Worm (Caenorhabditis elegans) whole organism, early embryonic: ENCODE data around the gene acc-1.

ENCODE experiments used
- B0310.2 ChIP-seq: sonication (generic microtip); optimal IDR thresholded peaks from 2 replicates; lab custom pipeline; 2016; ENCODE audit warnings: mild to moderate bottlenecking, missing genetic modification characterization, missing compliant biosample characterization
- ama-1 ChIP-seq: fragments of 150-350 bp; optimal IDR thresholded peaks from 2 replicates; lab custom pipeline; 2014
- ceh-13 ChIP-seq: fragments of 200-800 bp; sonication (Bioruptor generic); optimal IDR thresholded peaks from 2 replicates; lab custom pipeline; 2018; ENCODE audit warnings: mild to moderate bottlenecking, missing genetic modification characterization, missing compliant biosample characterization
- ceh-36 ChIP-seq: sonication (generic microtip); optimal IDR thresholded peaks from 2 replicates; lab custom pipeline; 2016; ENCODE audit warnings: missing genetic modification characterization, inconsistent platforms, missing compliant biosample characterization
- flt-1 ChIP-seq: fragments of 200-800 bp; sonication (Bioruptor generic); IDR thresholded peaks from 2 replicates; pipeline ENCODE4 v1.3.6; 2022; ENCODE audit warnings: missing genetic modification characterization, missing compliant biosample characterization
- hmbx-1 ChIP-seq: sonication (generic microtip); optimal IDR thresholded peaks from 2 replicates; lab custom pipeline; 2016; ENCODE audit warnings: mild to moderate bottlenecking, missing genetic modification characterization, missing compliant biosample characterization
- hmg-4 ChIP-seq: fragments of 200-800 bp; sonication (Bioruptor generic); optimal IDR thresholded peaks from 2 replicates; lab custom pipeline; 2018; ENCODE audit warnings: mild to moderate bottlenecking, missing genetic modification characterization, missing compliant biosample characterization
- hnd-1 ChIP-seq: sonication (generic microtip); optimal IDR thresholded peaks from 2 replicates; lab custom pipeline; 2016; ENCODE audit warnings: missing genetic modification characterization, missing compliant biosample characterization
- tbx-37 ChIP-seq: fragments of 200-800 bp; sonication (Bioruptor generic); conservative IDR thresholded peaks from 2 replicates; pipeline ENCODE4 v1.3.6; 2022; ENCODE audit warnings: missing genetic modification reagents, missing genetic modification characterization, missing compliant biosample characterization

- TF ChIP-seq ama-1 (lab: Kevin White, UChicago): no peak
- TF ChIP-seq ceh-36: no peak
- no peak for TF ChIP-seq flt-1 (GFP tag; lab: Robert Waterston, UW)
- no peak for TF ChIP-seq hnd-1 (tag; lab: Kevin White, UChicago)
- no peak for TF ChIP-seq tbx-37 (GFP tag; lab: Robert Waterston, UW)
- no peak for TF ChIP-seq B0310.2 (tag; lab: Kevin White, UChicago)
- TF ChIP-seq hmbx-1: no peak
- TF ChIP-seq hmg-4 (GFP tag; lab: Kevin White, UChicago): no peak
- TF ChIP-seq ceh-13 (GFP tag; lab: Kevin White, UChicago): no peak
These were observed 32.0 kb upstream of the acc-1 start for ce11 chrIV:9625829-9626228.
